Fruit fly (Drosophila melanogaster) whole organism, embryonic: ENCODE data around the gene CG42299.
A peak's percentile ranks its signal among the peaks of the same experiment; 100 is the strongest.

Source experiments
- BtbVII ChIP-seq: fragments of 200-800 bp; sonication (Bioruptor generic); optimal IDR thresholded peaks from 3 replicates; lab custom pipeline; 2017; ENCODE audit warnings: missing biosample characterization, mild to moderate bottlenecking, missing genetic modification characterization
- Bteb2 ChIP-seq: fragments of 200-800 bp; sonication (Bioruptor generic); optimal IDR thresholded peaks from 2 replicates; lab custom pipeline; 2016; ENCODE audit warnings: missing biosample characterization, missing genetic modification characterization
- CG10543 ChIP-seq: fragments of 200-800 bp; sonication (Bioruptor generic); optimal IDR thresholded peaks from 3 replicates; lab custom pipeline; 2017; ENCODE audit warnings: missing biosample characterization, mild to moderate bottlenecking, missing genetic modification characterization, moderate library complexity
- CG10565 ChIP-seq: fragments of 200-800 bp; sonication (Bioruptor generic); optimal IDR thresholded peaks from 3 replicates; lab custom pipeline; 2016; ENCODE audit warnings: missing biosample characterization, mild to moderate bottlenecking, missing genetic modification characterization
- CG10654 ChIP-seq: fragments of 200-800 bp; sonication (Bioruptor generic); optimal IDR thresholded peaks from 2 replicates; lab custom pipeline; 2016; ENCODE audit warnings: missing biosample characterization, missing genetic modification characterization
- CG13894 ChIP-seq: fragments of 200-800 bp; sonication (Bioruptor generic); optimal IDR thresholded peaks from 3 replicates; lab custom pipeline; 2018; ENCODE audit warnings: missing biosample characterization, mild to moderate bottlenecking, missing genetic modification characterization, moderate library complexity
- CG15479 ChIP-seq: fragments of 200-800 bp; sonication (Bioruptor generic); optimal IDR thresholded peaks from 3 replicates; lab custom pipeline; 2019; ENCODE audit warnings: missing biosample characterization, mild to moderate bottlenecking, missing genetic modification characterization, moderate library complexity
- CG17328 ChIP-seq: fragments of 200-800 bp; sonication (Bioruptor generic); IDR thresholded peaks from 2 replicates; pipeline ENCODE4 v1.3.6; 2022; ENCODE audit warnings: missing biosample characterization, missing genetic modification characterization
- CG18764 ChIP-seq: fragments of 200-800 bp; sonication (Bioruptor generic); optimal IDR thresholded peaks from 3 replicates; lab custom pipeline; 2016; ENCODE audit warnings: missing biosample characterization, missing genetic modification characterization
- CG2199 ChIP-seq: fragments of 200-800 bp; sonication (Bioruptor generic); IDR thresholded peaks from 3 replicates; pipeline ENCODE4 v1.3.6; 2022; ENCODE audit warnings: missing biosample characterization, missing genetic modification characterization
- CG2712 ChIP-seq: fragments of 200-800 bp; optimal IDR thresholded peaks from 3 replicates; lab custom pipeline; 2019; ENCODE audit warnings: missing biosample characterization, mild to moderate bottlenecking, missing genetic modification characterization, moderate library complexity
- CG3163 ChIP-seq: fragments of 200-800 bp; sonication (Bioruptor generic); optimal IDR thresholded peaks from 3 replicates; lab custom pipeline; 2016; ENCODE audit warnings: missing biosample characterization, missing genetic modification characterization
- CG3281 ChIP-seq: fragments of 200-800 bp; sonication (Bioruptor generic); optimal IDR thresholded peaks from 3 replicates; lab custom pipeline; 2017; ENCODE audit warnings: missing biosample characterization, mild to moderate bottlenecking, missing genetic modification characterization
- CG3726 ChIP-seq: fragments of 200-800 bp; sonication (Bioruptor generic); IDR thresholded peaks from 3 replicates; pipeline ENCODE4, ENCODE4 v1.3.6; 2022; ENCODE audit warnings: missing biosample characterization, missing genetic modification characterization
- CG4854 ChIP-seq: fragments of 200-800 bp; sonication (Bioruptor generic); optimal IDR thresholded peaks from 2 replicates; lab custom pipeline; 2016; ENCODE audit warnings: missing biosample characterization, missing genetic modification characterization, inconsistent platforms
- CG7372 ChIP-seq: fragments of 200-800 bp; sonication (Bioruptor generic); IDR thresholded peaks from 2 replicates; pipeline ENCODE4 v1.3.6; 2022; ENCODE audit warnings: missing biosample characterization, missing genetic modification characterization
- CG9817 ChIP-seq: fragments of 200-800 bp; sonication (Bioruptor generic); optimal IDR thresholded peaks from 2 replicates; lab custom pipeline; 2018; ENCODE audit warnings: missing biosample characterization, mild to moderate bottlenecking, missing genetic modification characterization, moderate library complexity
- CTCF ChIP-seq: fragments of 200-800 bp; sonication (Bioruptor generic); optimal IDR thresholded peaks from 2 replicates; lab custom pipeline; 2017; ENCODE audit warnings: missing biosample characterization, mild to moderate bottlenecking, missing genetic modification characterization, moderate library complexity
- Dad ChIP-seq: fragments of 200-800 bp; sonication (Bioruptor generic); optimal IDR thresholded peaks from 3 replicates; lab custom pipeline; 2016; ENCODE audit warnings: missing biosample characterization, missing genetic modification characterization
- Dll ChIP-seq: fragments of 200-800 bp; sonication (Bioruptor generic); IDR thresholded peaks from 4 replicates; pipeline ENCODE4 v1.3.6; 2022; ENCODE audit warnings: missing biosample characterization, missing genetic modification characterization; ENCODE audit not compliant: partially characterized antibody
- Elba2 ChIP-seq: fragments of 200-800 bp; sonication (Bioruptor generic); optimal IDR thresholded peaks from 3 replicates; lab custom pipeline; 2016; ENCODE audit warnings: missing biosample characterization, missing genetic modification characterization
- Ets65A ChIP-seq: fragments of 200-800 bp; sonication (Bioruptor generic); peaks from one replicate; lab custom pipeline; 2016; ENCODE audit warnings: missing biosample characterization, missing genetic modification characterization
- Ets97D ChIP-seq: fragments of 200-800 bp; sonication (Bioruptor generic); optimal IDR thresholded peaks from 3 replicates; lab custom pipeline; 2016; ENCODE audit warnings: missing biosample characterization, missing genetic modification characterization
- Fer1 ChIP-seq: fragments of 200-800 bp; sonication (Bioruptor generic); optimal IDR thresholded peaks from 2 replicates; lab custom pipeline; 2017; ENCODE audit warnings: missing biosample characterization, mild to moderate bottlenecking, missing genetic modification characterization
- Gug ChIP-seq: fragments of 200-800 bp; sonication (Bioruptor generic); IDR thresholded peaks from 4 replicates; pipeline ENCODE4 v1.3.6; 2022; ENCODE audit warnings: missing biosample characterization, missing genetic modification characterization
- Mad ChIP-seq: fragments of 200-800 bp; sonication (Bioruptor generic); optimal IDR thresholded peaks from 2 replicates; lab custom pipeline; 2016; ENCODE audit warnings: missing biosample characterization, missing genetic modification characterization
- Mrtf ChIP-seq: fragments of 200-800 bp; sonication (Bioruptor generic); IDR thresholded peaks from 3 replicates; pipeline ENCODE4 v1.3.6; 2022; ENCODE audit warnings: missing biosample characterization, missing genetic modification characterization
- Opbp ChIP-seq: fragments of 200-800 bp; sonication (Bioruptor generic); IDR thresholded peaks from 3 replicates; pipeline ENCODE4 v1.3.6; 2022; ENCODE audit warnings: missing biosample characterization, missing genetic modification characterization; ENCODE audit not compliant: partially characterized antibody
- PHDP ChIP-seq: fragments of 200-800 bp; sonication (Bioruptor generic); optimal IDR thresholded peaks from 3 replicates; lab custom pipeline; 2018; ENCODE audit warnings: missing biosample characterization, mild to moderate bottlenecking, missing genetic modification characterization, moderate library complexity
- Ravus ChIP-seq: fragments of 200-800 bp; sonication (Bioruptor generic); IDR thresholded peaks from 2 replicates; pipeline ENCODE4 v1.3.6; 2022; ENCODE audit warnings: missing biosample characterization, missing genetic modification characterization
- Side ChIP-seq: fragments of 200-800 bp; sonication (Bioruptor generic); optimal IDR thresholded peaks from 2 replicates; lab custom pipeline; 2016; ENCODE audit warnings: missing biosample characterization, missing genetic modification characterization
- aop ChIP-seq: fragments of 200-800 bp; sonication (Bioruptor generic); IDR thresholded peaks from 2 replicates; pipeline ENCODE4 v1.3.6; 2022; ENCODE audit warnings: missing biosample characterization, missing genetic modification characterization
- ci ChIP-seq: fragments of 200-800 bp; sonication (Bioruptor generic); IDR thresholded peaks from 3 replicates; pipeline ENCODE4 v1.3.6; 2022; ENCODE audit warnings: missing biosample characterization, missing genetic modification characterization
- fd102C ChIP-seq: fragments of 200-800 bp; sonication (Bioruptor generic); optimal IDR thresholded peaks from 2 replicates; lab custom pipeline; 2018; ENCODE audit warnings: missing biosample characterization, mild to moderate bottlenecking, missing genetic modification characterization, moderate library complexity
- fd96Cb ChIP-seq: fragments of 200-800 bp; sonication (Bioruptor generic); optimal IDR thresholded peaks from 2 replicates; lab custom pipeline; 2018; ENCODE audit warnings: missing biosample characterization, mild to moderate bottlenecking, missing genetic modification characterization, moderate library complexity
- gfzf ChIP-seq: fragments of 200-800 bp; sonication (Bioruptor generic); optimal IDR thresholded peaks from 2 replicates; lab custom pipeline; 2016; ENCODE audit warnings: missing biosample characterization, mild to moderate bottlenecking, missing genetic modification characterization, moderate library complexity
- gsb ChIP-seq: fragments of 200-800 bp; sonication (Bioruptor generic); IDR thresholded peaks from 2 replicates; pipeline ENCODE4 v1.3.6; 2022; ENCODE audit warnings: missing biosample characterization, missing genetic modification characterization
- inv ChIP-seq: fragments of 200-800 bp; sonication (Bioruptor generic); IDR thresholded peaks from 2 replicates; pipeline ENCODE4 v1.3.6; 2022; ENCODE audit warnings: missing biosample characterization, missing genetic modification characterization; ENCODE audit not compliant: partially characterized antibody
- ken ChIP-seq: fragments of 200-800 bp; sonication (Bioruptor generic); IDR thresholded peaks from 3 replicates; pipeline ENCODE4 v1.3.6; 2022; ENCODE audit warnings: missing biosample characterization, missing genetic modification characterization
- lab ChIP-seq: fragments of 200-800 bp; sonication (Bioruptor generic); optimal IDR thresholded peaks from 3 replicates; lab custom pipeline; 2017; ENCODE audit warnings: missing biosample characterization, missing genetic modification characterization, mild to moderate bottlenecking, moderate library complexity, missing genetic modification reagents
- luna ChIP-seq: fragments of 200-800 bp; sonication (Bioruptor generic); optimal IDR thresholded peaks from 2 replicates; lab custom pipeline; 2016; ENCODE audit warnings: missing biosample characterization, missing genetic modification characterization
- nerfin-2 ChIP-seq: fragments of 200-800 bp; sonication (Bioruptor generic); IDR thresholded peaks from 2 replicates; pipeline ENCODE4 v1.3.6; 2022; ENCODE audit warnings: missing biosample characterization, missing genetic modification characterization; ENCODE audit not compliant: partially characterized antibody
- nmo ChIP-seq: fragments of 200-800 bp; sonication (Bioruptor generic); optimal IDR thresholded peaks from 2 replicates; lab custom pipeline; 2018; ENCODE audit warnings: missing biosample characterization, mild to moderate bottlenecking, missing genetic modification characterization, moderate library complexity
- peb ChIP-seq: fragments of 200-800 bp; sonication (Bioruptor generic); IDR thresholded peaks from 2 replicates; pipeline ENCODE4 v1.3.6; 2022; ENCODE audit warnings: missing biosample characterization, missing genetic modification characterization
- pum ChIP-seq: fragments of 200-800 bp; sonication (Bioruptor generic); optimal IDR thresholded peaks from 2 replicates; lab custom pipeline; 2016; ENCODE audit warnings: missing biosample characterization, missing genetic modification characterization
- rib ChIP-seq: fragments of 200-800 bp; sonication (Bioruptor generic); IDR thresholded peaks from 2 replicates; pipeline ENCODE4 v1.3.6; 2022; ENCODE audit warnings: missing biosample characterization, missing genetic modification characterization
- salm ChIP-seq: fragments of 200-800 bp; sonication (Bioruptor generic); optimal IDR thresholded peaks from 2 replicates; lab custom pipeline; 2018; ENCODE audit warnings: missing biosample characterization, mild to moderate bottlenecking, missing genetic modification characterization
- seq ChIP-seq: fragments of 200-800 bp; sonication (Bioruptor generic); IDR thresholded peaks from 2 replicates; pipeline ENCODE4 v1.3.6; 2022; ENCODE audit warnings: missing biosample characterization, missing genetic modification characterization
- sug ChIP-seq: fragments of 200-800 bp; optimal IDR thresholded peaks from 2 replicates; lab custom pipeline; 2019; ENCODE audit warnings: missing biosample characterization, mild to moderate bottlenecking, missing genetic modification characterization, moderate library complexity
- usp ChIP-seq: fragments of >200 bp; optimal IDR thresholded peaks from 2 replicates; lab custom pipeline; 2017; ENCODE audit warnings: missing biosample characterization, missing genetic modification characterization
- z ChIP-seq: fragments of 200-800 bp; sonication (Bioruptor generic); IDR thresholded peaks from 3 replicates; pipeline ENCODE4 v1.3.6; 2022; ENCODE audit warnings: missing biosample characterization, missing genetic modification characterization
- zfh2 ChIP-seq: fragments of 200-800 bp; sonication (Bioruptor generic); optimal IDR thresholded peaks from 2 replicates; lab custom pipeline; 2016; ENCODE audit warnings: missing biosample characterization, missing genetic modification characterization

Gene CG42299

DNA sequence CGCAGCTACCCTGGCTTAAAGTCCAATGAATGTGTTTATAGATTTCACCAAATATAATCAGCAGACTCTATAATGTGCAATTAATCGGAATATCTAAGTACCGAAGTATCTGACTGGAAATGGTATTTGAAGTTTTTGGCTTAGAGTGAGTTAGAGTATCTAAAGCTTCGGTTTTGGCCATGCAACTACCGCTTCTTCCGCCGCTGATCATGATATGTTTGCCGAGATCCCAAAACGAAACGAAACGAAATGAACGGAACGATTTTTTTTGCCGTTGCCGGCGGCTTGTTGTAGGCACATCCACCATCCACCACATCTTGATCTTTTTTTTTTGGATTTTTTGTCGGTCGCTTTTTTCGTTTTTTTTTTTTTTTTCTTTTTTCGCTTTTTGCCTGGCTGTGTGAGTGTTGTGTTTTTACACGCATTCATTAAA is 47.5 kb upstream of the CG42299 start (continued):
- TF ChIP-seq CG3726 (GFP tag; lab: Robert Waterston, UW) (peak; percentile 79), Mad (GFP tag; lab: Kevin White, UChicago) (peak; percentile 20), CG15479 (GFP tag; lab: Kevin White, UChicago) (no peak), fd102C (GFP tag; lab: Kevin White, UChicago) (no peak), Bteb2 (GFP tag; lab: Kevin White, UChicago) (peak; percentile 30), inv (no peak), lab (peak; percentile 87), PHDP (tag; lab: Kevin White, UChicago) (peak; percentile 70), CG2199 (GFP tag; lab: Robert Waterston, UW) (0 out of 3 replicates have a peak, but pooled peaks have one; percentile 71), Ets65A (GFP tag; lab: Kevin White, UChicago) (peak; percentile 91), CG7372 (peak; percentile 86), CG10654 (GFP tag; lab: Kevin White, UChicago) (peak; percentile 56), seq (peak; percentile 83), Ravus (peak; percentile 66), CG18764 (peak; percentile 66), aop (GFP tag; lab: Robert Waterston, UW) (0 out of 2 replicates have a peak, but pooled peaks have one; percentile 19), z (GFP tag; lab: Robert Waterston, UW) (no peak), CTCF (GFP tag; lab: Kevin White, UChicago) (no peak), CG10543 (GFP tag; lab: Kevin White, UChicago) (no peak), Mrtf (GFP tag; lab: Robert Waterston, UW) (peak; percentile 85), Opbp (no peak), salm (tag; lab: Kevin White, UChicago) (peak; percentile 32), Dll (GFP tag; lab: Robert Waterston, UW) (no peak), CG10565 (GFP tag; lab: Kevin White, UChicago) (no peak), luna (GFP tag; lab: Kevin White, UChicago) (peak; percentile 43), CG3281 (GFP tag; lab: Kevin White, UChicago) (peak; percentile 74), zfh2 (peak; percentile 80), CG4854 (peak; percentile 61), rib (peak; percentile 72; the same call in 1 of the 2 replicates), fd96Cb (tag; lab: Kevin White, UChicago) (peak; percentile 80), Side (peak; percentile 87), peb (GFP tag; lab: Robert Waterston, UW) (peak; percentile 41; the same call in 1 of the 2 replicates), ken (GFP tag; lab: Robert Waterston, UW) (peak; percentile 87), BtbVII (GFP tag; lab: Kevin White, UChicago) (peak; percentile 49), Elba2 (GFP tag; lab: Kevin White, UChicago) (no peak), nerfin-2 (GFP tag; lab: Robert Waterston, UW) (no peak), Fer1 (GFP tag; lab: Kevin White, UChicago) (peak; percentile 71), CG3163 (GFP tag; lab: Kevin White, UChicago) (peak; percentile 15), CG13894 (tag; lab: Kevin White, UChicago) (no peak), Gug (GFP tag; lab: Robert Waterston, UW) (peak; percentile 85), Ets97D (GFP tag; lab: Kevin White, UChicago) (peak; percentile 25), gsb (GFP tag; lab: Robert Waterston, UW) (peak; percentile 79), sug (tag; lab: Kevin White, UChicago) (peak; percentile 58), CG9817 (tag; lab: Kevin White, UChicago) (peak; percentile 81), nmo (peak; percentile 73), gfzf (GFP tag; lab: Kevin White, UChicago) (no peak), ci (GFP tag; lab: Robert Waterston, UW) (peak; percentile 94), usp (GFP tag; lab: Kevin White, UChicago) (no peak), pum (GFP tag; lab: Kevin White, UChicago) (peak; percentile 90), CG17328 (GFP tag; lab: Robert Waterston, UW) (peak; percentile 83), Dad (GFP tag; lab: Kevin White, UChicago) (peak; percentile 70), CG2712 (tag; lab: Kevin White, UChicago) (peak; percentile 73)
